Fruit fly (Drosophila melanogaster) whole organism, embryonic: ENCODE data around the gene HUWE1.

Experiments used
- Awh ChIP-seq: fragments of 200-800 bp; sonication (Bioruptor generic); IDR thresholded peaks from 2 replicates; pipeline ENCODE4, ENCODE4 v1.3.6; 2022; ENCODE audit warnings: missing biosample characterization, missing genetic modification characterization
- BEAF-32 ChIP-seq: fragments of 200-800 bp; sonication (Bioruptor generic); optimal IDR thresholded peaks from 3 replicates; lab custom pipeline; 2017; ENCODE audit warnings: missing biosample characterization, missing genetic modification characterization, mild to moderate bottlenecking, moderate library complexity, missing genetic modification reagents
- CG10209 ChIP-seq: fragments of 200-800 bp; sonication (Bioruptor generic); optimal IDR thresholded peaks from 3 replicates; lab custom pipeline; 2017; ENCODE audit warnings: missing biosample characterization, mild to moderate bottlenecking, missing genetic modification characterization, missing genetic modification reagents
- CG10462 ChIP-seq: fragments of 200-800 bp; sonication (Bioruptor generic); optimal IDR thresholded peaks from 2 replicates; lab custom pipeline; 2016; ENCODE audit warnings: missing biosample characterization, missing genetic modification characterization
- CG12155 ChIP-seq: fragments of 200-800 bp; sonication (Bioruptor generic); optimal IDR thresholded peaks from 3 replicates; lab custom pipeline; 2016; ENCODE audit warnings: missing biosample characterization, missing genetic modification characterization
- CG12299 ChIP-seq: fragments of 200-800 bp; sonication (Bioruptor generic); optimal IDR thresholded peaks from 2 replicates; lab custom pipeline; 2018; ENCODE audit warnings: missing biosample characterization, mild to moderate bottlenecking, missing genetic modification characterization
- CG14667 ChIP-seq: fragments of 200-800 bp; sonication (Bioruptor generic); IDR thresholded peaks from 2 replicates; pipeline ENCODE4 v1.3.6; 2022; ENCODE audit warnings: missing biosample characterization, missing genetic modification characterization
- CG17802 ChIP-seq: fragments of 200-800 bp; sonication (Bioruptor generic); optimal IDR thresholded peaks from 2 replicates; lab custom pipeline; 2018; ENCODE audit warnings: missing biosample characterization, mild to moderate bottlenecking, missing genetic modification characterization, moderate library complexity
- CG32532 ChIP-seq: fragments of 200-800 bp; sonication (Bioruptor generic); IDR thresholded peaks from 2 replicates; pipeline ENCODE4 v1.3.6; 2022; ENCODE audit warnings: missing biosample characterization, missing genetic modification characterization
- CG32767 ChIP-seq: fragments of 200-800 bp; sonication (Bioruptor generic); IDR thresholded peaks from 2 replicates; pipeline ENCODE4 v1.3.6; 2022; ENCODE audit warnings: missing biosample characterization, missing genetic modification characterization
- CG4707 ChIP-seq: fragments of 200-800 bp; sonication (Bioruptor generic); optimal IDR thresholded peaks from 2 replicates; lab custom pipeline; 2018; ENCODE audit warnings: missing biosample characterization, mild to moderate bottlenecking, missing genetic modification characterization, moderate library complexity
- CG5180 ChIP-seq: fragments of 200-800 bp; sonication (Bioruptor generic); optimal IDR thresholded peaks from 3 replicates; lab custom pipeline; 2017; ENCODE audit warnings: missing biosample characterization, missing genetic modification characterization, mild to moderate bottlenecking, moderate library complexity, missing genetic modification reagents
- CG5953 ChIP-seq: fragments of 200-800 bp; sonication (Bioruptor generic); IDR thresholded peaks from 2 replicates; pipeline ENCODE4 v1.3.6; 2022; ENCODE audit warnings: missing biosample characterization, missing genetic modification characterization
- CG6654 ChIP-seq: fragments of 200-800 bp; sonication (Bioruptor generic); optimal IDR thresholded peaks from 2 replicates; lab custom pipeline; 2017; ENCODE audit warnings: missing biosample characterization, mild to moderate bottlenecking, missing genetic modification characterization
- CG6683 ChIP-seq: fragments of 200-800 bp; sonication (Bioruptor generic); optimal IDR thresholded peaks from 2 replicates; lab custom pipeline; 2017; ENCODE audit warnings: missing biosample characterization, mild to moderate bottlenecking, missing genetic modification characterization, missing genetic modification reagents
- CG6791 ChIP-seq: fragments of 200-800 bp; sonication (Bioruptor generic); IDR thresholded peaks from 3 replicates; pipeline ENCODE4 v1.3.6; 2022; ENCODE audit warnings: missing biosample characterization, missing genetic modification characterization; ENCODE audit not compliant: partially characterized antibody
- Dref ChIP-seq: fragments of 200-800 bp; sonication (Bioruptor generic); IDR thresholded peaks from 2 replicates; pipeline ENCODE4 v1.3.6; 2022; ENCODE audit warnings: missing biosample characterization, missing genetic modification characterization
- E2f2 ChIP-seq: fragments of 200-800 bp; sonication (Bioruptor generic); IDR thresholded peaks from 2 replicates; pipeline ENCODE4 v1.3.6; 2022; ENCODE audit warnings: missing biosample characterization, missing genetic modification characterization
- Eip74EF ChIP-seq, 2 experiments: fragments of 200-800 bp in 1 of 2; fragments of >200 bp in 1 of 2; sonication (Bioruptor generic) in 1 of 2; optimal IDR thresholded peaks; 2 replicates each; lab custom pipeline; 2017 to 2019; ENCODE audit warnings: missing biosample characterization in 2 of 2, missing genetic modification characterization in 2 of 2, mild to moderate bottlenecking in 1 of 2, moderate library complexity in 1 of 2
- Fer3 ChIP-seq: fragments of 200-800 bp; sonication (Bioruptor generic); optimal IDR thresholded peaks from 2 replicates; lab custom pipeline; 2018; ENCODE audit warnings: missing biosample characterization, mild to moderate bottlenecking, missing genetic modification characterization, moderate library complexity
- HmgD ChIP-seq: fragments of 200-800 bp; sonication (Bioruptor generic); optimal IDR thresholded peaks from 3 replicates; lab custom pipeline; 2016; ENCODE audit warnings: missing biosample characterization, missing genetic modification characterization
- Hr39 ChIP-seq: fragments of >200 bp; optimal IDR thresholded peaks from 2 replicates; lab custom pipeline; 2017
- MBD-R2 ChIP-seq: fragments of 200-800 bp; sonication (Bioruptor generic); IDR thresholded peaks from 2 replicates; pipeline ENCODE4 v1.3.6; 2022; ENCODE audit warnings: missing biosample characterization, missing genetic modification characterization
- MTF-1 ChIP-seq: fragments of 200-800 bp; sonication (Bioruptor generic); optimal IDR thresholded peaks from 2 replicates; lab custom pipeline; 2018; ENCODE audit warnings: missing biosample characterization, mild to moderate bottlenecking, missing genetic modification characterization, borderline replicate concordance
- NK7.1 ChIP-seq: fragments of 200-800 bp; sonication (Bioruptor generic); optimal IDR thresholded peaks from 3 replicates; lab custom pipeline; 2016; ENCODE audit warnings: missing biosample characterization, missing genetic modification characterization
- Six4 ChIP-seq: fragments of 200-800 bp; sonication (Bioruptor generic); optimal IDR thresholded peaks from 2 replicates; lab custom pipeline; 2016; ENCODE audit warnings: missing biosample characterization, missing genetic modification characterization
- Ssrp ChIP-seq: fragments of 200-800 bp; sonication (Bioruptor generic); optimal IDR thresholded peaks from 2 replicates; lab custom pipeline; 2018; ENCODE audit warnings: missing biosample characterization, mild to moderate bottlenecking, missing genetic modification characterization, moderate library complexity
- bab2 ChIP-seq: fragments of 200-800 bp; sonication (Bioruptor generic); optimal IDR thresholded peaks from 2 replicates; lab custom pipeline; 2016; ENCODE audit warnings: missing biosample characterization, missing genetic modification characterization
- bowl ChIP-seq: fragments of 200-800 bp; sonication (Bioruptor generic); IDR thresholded peaks from 2 replicates; pipeline ENCODE4 v1.3.6; 2022; ENCODE audit warnings: missing biosample characterization, missing genetic modification characterization
- btn ChIP-seq: fragments of 200-800 bp; sonication (Bioruptor generic); optimal IDR thresholded peaks from 2 replicates; lab custom pipeline; 2016; ENCODE audit warnings: missing biosample characterization, missing genetic modification characterization
- cato ChIP-seq: fragments of 200-800 bp; sonication (Bioruptor generic); optimal IDR thresholded peaks from 2 replicates; lab custom pipeline; 2016; ENCODE audit warnings: missing biosample characterization, missing genetic modification characterization, borderline replicate concordance
- exex ChIP-seq: fragments of 200-800 bp; sonication (Bioruptor generic); optimal IDR thresholded peaks from 4 replicates; lab custom pipeline; 2018; ENCODE audit warnings: missing biosample characterization, mild to moderate bottlenecking, missing genetic modification characterization, moderate library complexity
- fd102C ChIP-seq: fragments of 200-800 bp; sonication (Bioruptor generic); optimal IDR thresholded peaks from 2 replicates; lab custom pipeline; 2018; ENCODE audit warnings: missing biosample characterization, mild to moderate bottlenecking, missing genetic modification characterization, moderate library complexity
- fu2 ChIP-seq: fragments of 200-800 bp; sonication (Bioruptor generic); optimal IDR thresholded peaks from 2 replicates; lab custom pipeline; 2016; ENCODE audit warnings: missing biosample characterization, missing genetic modification characterization
- gcm2 ChIP-seq: fragments of 200-800 bp; sonication (Bioruptor generic); optimal IDR thresholded peaks from 2 replicates; lab custom pipeline; 2016; ENCODE audit warnings: missing biosample characterization, missing genetic modification characterization
- gem ChIP-seq: fragments of 200-800 bp; sonication (Bioruptor generic); optimal IDR thresholded peaks from 2 replicates; lab custom pipeline; 2019; ENCODE audit warnings: missing biosample characterization, mild to moderate bottlenecking, missing genetic modification characterization, moderate library complexity
- grn ChIP-seq: fragments of 200-800 bp; sonication (Bioruptor generic); optimal IDR thresholded peaks from 3 replicates; lab custom pipeline; 2017; ENCODE audit warnings: missing biosample characterization, missing genetic modification characterization
- hb ChIP-seq: fragments of 200-800 bp; sonication (Bioruptor generic); IDR thresholded peaks from 3 replicates; pipeline ENCODE4 v1.3.6; 2022; ENCODE audit warnings: missing biosample characterization, missing genetic modification characterization; ENCODE audit not compliant: partially characterized antibody
- ind ChIP-seq: fragments of 200-800 bp; sonication (Bioruptor generic); optimal IDR thresholded peaks from 3 replicates; lab custom pipeline; 2016; ENCODE audit warnings: missing biosample characterization, missing genetic modification characterization
- kah ChIP-seq: fragments of 200-800 bp; sonication (Bioruptor generic); optimal IDR thresholded peaks from 2 replicates; lab custom pipeline; 2018; ENCODE audit warnings: missing biosample characterization, mild to moderate bottlenecking, missing genetic modification characterization
- lab ChIP-seq: fragments of 200-800 bp; sonication (Bioruptor generic); optimal IDR thresholded peaks from 3 replicates; lab custom pipeline; 2017; ENCODE audit warnings: missing biosample characterization, missing genetic modification characterization, mild to moderate bottlenecking, moderate library complexity, missing genetic modification reagents
- psq ChIP-seq: fragments of 200-800 bp; sonication (Bioruptor generic); optimal IDR thresholded peaks from 2 replicates; lab custom pipeline; 2017; ENCODE audit warnings: missing biosample characterization, missing genetic modification characterization
- salm ChIP-seq: fragments of 200-800 bp; sonication (Bioruptor generic); optimal IDR thresholded peaks from 2 replicates; lab custom pipeline; 2018; ENCODE audit warnings: missing biosample characterization, mild to moderate bottlenecking, missing genetic modification characterization
- slou ChIP-seq: fragments of 200-800 bp; sonication (Bioruptor generic); optimal IDR thresholded peaks from 3 replicates; lab custom pipeline; 2016; ENCODE audit warnings: missing biosample characterization, missing genetic modification characterization
- sna ChIP-seq: fragments of 200-800 bp; sonication (Bioruptor generic); IDR thresholded peaks from 2 replicates; pipeline ENCODE4 v1.3.6; 2022; ENCODE audit warnings: missing biosample characterization, missing genetic modification characterization; ENCODE audit not compliant: partially characterized antibody
- sug ChIP-seq: fragments of 200-800 bp; optimal IDR thresholded peaks from 2 replicates; lab custom pipeline; 2019; ENCODE audit warnings: missing biosample characterization, mild to moderate bottlenecking, missing genetic modification characterization, moderate library complexity
- tgo ChIP-seq: fragments of 200-800 bp; sonication (Bioruptor generic); IDR thresholded peaks from 3 replicates; pipeline ENCODE4 v1.3.6; 2022; ENCODE audit warnings: missing biosample characterization, missing genetic modification characterization
- tin ChIP-seq: fragments of 200-800 bp; sonication (Bioruptor generic); optimal IDR thresholded peaks from 3 replicates; lab custom pipeline; 2016; ENCODE audit warnings: missing biosample characterization, missing genetic modification characterization
- trh ChIP-seq: fragments of 200-800 bp; sonication (Bioruptor generic); optimal IDR thresholded peaks from 2 replicates; lab custom pipeline; 2016; ENCODE audit warnings: missing biosample characterization, missing genetic modification characterization
- ttk ChIP-seq: fragments of 200-800 bp; sonication (Bioruptor generic); IDR thresholded peaks from 2 replicates; pipeline ENCODE4 v2.1.2; 2022; ENCODE audit warnings: missing biosample characterization, missing genetic modification characterization
- twi ChIP-seq: fragments of 200-800 bp; optimal IDR thresholded peaks from 2 replicates; lab custom pipeline; 2019; ENCODE audit warnings: missing biosample characterization, mild to moderate bottlenecking, missing genetic modification characterization, moderate library complexity

The HUWE1 gene

dm6 chrX:15740288-15740726 lies 27.9 kb downstream of the HUWE1 start (continued):
- TF ChIP-seq bab2 (GFP tag; lab: Kevin White, UChicago), result peak; percentile 56
- TF ChIP-seq ind (GFP tag; lab: Kevin White, UChicago), result peak; percentile 67
- no peak for TF ChIP-seq CG6654
- no peak for TF ChIP-seq sna (GFP tag; lab: Robert Waterston, UW)
- TF ChIP-seq Eip74EF (GFP tag; optimal IDR thresholded peaks at IDR 0.05; lab: Kevin White, UChicago), result peak in 1 of 2 experiments; percentile 43
- TF ChIP-seq CG6791 (GFP tag; lab: Robert Waterston, UW), result no peak
- no peak for TF ChIP-seq CG17802 (tag; lab: Kevin White, UChicago)
- TF ChIP-seq CG32532 (GFP tag; lab: Robert Waterston, UW), result peak; percentile 89
- no peak for TF ChIP-seq fd102C (GFP tag; lab: Kevin White, UChicago)
- peak; percentile 47 for TF ChIP-seq NK7.1 (GFP tag; lab: Kevin White, UChicago)
- no peak for TF ChIP-seq CG32767
- no peak for TF ChIP-seq psq (GFP tag; lab: Kevin White, UChicago)
- TF ChIP-seq BEAF-32 (GFP tag; lab: Kevin White, UChicago), result no peak
- TF ChIP-seq CG4707 (GFP tag; lab: Kevin White, UChicago), result peak; percentile 14
- TF ChIP-seq CG12299, result peak; percentile 32
- TF ChIP-seq exex, result peak; percentile 99
- TF ChIP-seq twi (tag; lab: Kevin White, UChicago), result no peak
- TF ChIP-seq CG10209 (GFP tag; lab: Kevin White, UChicago), result peak; percentile 70
- peak; percentile 81 for TF ChIP-seq gem (tag; lab: Kevin White, UChicago)
- peak; percentile 46 for TF ChIP-seq Ssrp
- peak; percentile 31 for TF ChIP-seq Six4 (GFP tag; lab: Kevin White, UChicago)
- TF ChIP-seq sug (tag; lab: Kevin White, UChicago), result peak; percentile 54
- no peak for TF ChIP-seq Hr39 (lab: Kevin White, UChicago)
- TF ChIP-seq CG5180 (GFP tag; lab: Kevin White, UChicago), result no peak
- peak; percentile 45 for TF ChIP-seq gcm2 (GFP tag; lab: Kevin White, UChicago)
- peak; percentile 63 for TF ChIP-seq Awh (GFP tag; lab: Robert Waterston, UW)
- TF ChIP-seq MBD-R2 (GFP tag; lab: Robert Waterston, UW), result peak; percentile 60; the same call in 1 of the 2 replicates
- TF ChIP-seq tin (GFP tag; lab: Kevin White, UChicago), result peak; percentile 49
- no peak for TF ChIP-seq HmgD (GFP tag; lab: Kevin White, UChicago)
- TF ChIP-seq CG5953 (GFP tag; lab: Robert Waterston, UW), result no peak
- no peak; the same call in 1 of the 2 replicates for TF ChIP-seq bowl (GFP tag; lab: Robert Waterston, UW)
- TF ChIP-seq CG10462 (GFP tag; lab: Kevin White, UChicago), result no peak
- peak; percentile 23 for TF ChIP-seq kah (GFP tag; lab: Kevin White, UChicago)
- no peak for TF ChIP-seq hb (GFP tag; lab: Robert Waterston, UW)
- TF ChIP-seq fu2 (GFP tag; lab: Kevin White, UChicago), result peak; percentile 37
- TF ChIP-seq Fer3 (tag; lab: Kevin White, UChicago), result peak; percentile 87
- TF ChIP-seq CG6683, result peak; percentile 63
- TF ChIP-seq CG14667 (GFP tag; lab: Robert Waterston, UW), result peak; percentile 60
- TF ChIP-seq lab (GFP tag; lab: Kevin White, UChicago), result peak; percentile 90
- TF ChIP-seq tgo (GFP tag; lab: Robert Waterston, UW), result peak; percentile 72
- TF ChIP-seq MTF-1 (GFP tag; lab: Kevin White, UChicago), result peak; percentile 7
- TF ChIP-seq CG12155 (GFP tag; lab: Kevin White, UChicago), result peak; percentile 41
- peak; percentile 29 for TF ChIP-seq cato (GFP tag; lab: Kevin White, UChicago)
- no peak for TF ChIP-seq Dref (GFP tag; lab: Robert Waterston, UW)
- peak; percentile 9 for TF ChIP-seq slou (GFP tag; lab: Kevin White, UChicago)
- peak; percentile 36; the same call in 1 of the 2 replicates for TF ChIP-seq E2f2
- peak; percentile 55 for TF ChIP-seq ttk
- TF ChIP-seq salm (tag; lab: Kevin White, UChicago), result peak; percentile 55
- TF ChIP-seq trh (GFP tag; lab: Kevin White, UChicago), result peak; percentile 23
- TF ChIP-seq btn, result no peak
- TF ChIP-seq grn (GFP tag; lab: Kevin White, UChicago), result peak; percentile 35
